Worm (Caenorhabditis elegans) whole organism, L3 larva: ENCODE measurements around the gene F56D5.6.
A peak's percentile ranks its signal among the peaks of the same experiment; 100 is the strongest.

Experiments
- ZK546.5 ChIP-seq: sonication (generic microtip); optimal IDR thresholded peaks from 2 replicates; lab custom pipeline; 2017; ENCODE audit warnings: missing biosample characterization, missing genetic modification characterization
- aly-2 ChIP-seq: fragments of 150-350 bp; optimal IDR thresholded peaks from 2 replicates; lab custom pipeline; 2014; ENCODE audit warnings: missing biosample characterization, missing genetic modification characterization
- ceh-16 ChIP-seq: sonication (generic microtip); optimal IDR thresholded peaks from 2 replicates; lab custom pipeline; 2017; ENCODE audit warnings: missing biosample characterization, missing genetic modification characterization
- ceh-82 ChIP-seq: fragments of 150-350 bp; optimal IDR thresholded peaks from 2 replicates; lab custom pipeline; 2014; ENCODE audit warnings: missing biosample characterization, missing genetic modification characterization
- ceh-9 ChIP-seq: sonication (generic microtip); optimal IDR thresholded peaks from 2 replicates; lab custom pipeline; 2018; ENCODE audit warnings: missing biosample characterization, missing genetic modification characterization
- daf-12 ChIP-seq: fragments of 150-350 bp; optimal IDR thresholded peaks from 2 replicates; lab custom pipeline; 2014; ENCODE audit warnings: missing biosample characterization, missing genetic modification reagents, missing genetic modification characterization
- egl-27 ChIP-seq: sonication (generic microtip); optimal IDR thresholded peaks from 4 replicates; lab custom pipeline; 2017; ENCODE audit warnings: missing biosample characterization, missing genetic modification reagents, missing genetic modification characterization
- egl-5 ChIP-seq: fragments of 150-350 bp; optimal IDR thresholded peaks from 2 replicates; lab custom pipeline; 2017; ENCODE audit warnings: missing biosample characterization, missing genetic modification reagents, missing genetic modification characterization, inconsistent platforms
- elt-1 ChIP-seq: fragments of 150-350 bp; optimal IDR thresholded peaks from 2 replicates; lab custom pipeline; 2014; ENCODE audit warnings: missing biosample characterization, missing genetic modification characterization
- elt-2 ChIP-seq: sonication (generic microtip); optimal IDR thresholded peaks from 2 replicates; lab custom pipeline; 2016; ENCODE audit warnings: missing genetic modification reagents, mild to moderate bottlenecking, missing genetic modification characterization, missing compliant biosample characterization
- elt-3 ChIP-seq, 3 experiments: fragments of 150-350 bp in 1 of 3; sonication (generic microtip) in 2 of 3; optimal IDR thresholded peaks; 2 replicates in 2 of 3; 4 replicates in 1 of 3; lab custom pipeline; 2014 to 2017; ENCODE audit warnings: missing biosample characterization in 3 of 3, missing genetic modification characterization in 3 of 3
- eor-1 ChIP-seq, 2 experiments: fragments of 150-350 bp; optimal IDR thresholded peaks; 2 replicates each; lab custom pipeline; 2014 to 2018; ENCODE audit warnings: missing biosample characterization in 2 of 2, missing genetic modification characterization in 2 of 2
- fkh-2 ChIP-seq: fragments of 150-350 bp; optimal IDR thresholded peaks from 2 replicates; lab custom pipeline; 2014; ENCODE audit warnings: missing biosample characterization, missing genetic modification reagents, missing genetic modification characterization
- fos-1 ChIP-seq: fragments of 150-350 bp; optimal IDR thresholded peaks from 2 replicates; lab custom pipeline; 2014; ENCODE audit warnings: missing biosample characterization, missing genetic modification characterization
- hmg-11 ChIP-seq: sonication (generic microtip); optimal IDR thresholded peaks from 2 replicates; lab custom pipeline; 2016; ENCODE audit warnings: missing genetic modification characterization, missing compliant biosample characterization
- jun-1 ChIP-seq: fragments of 150-350 bp; optimal IDR thresholded peaks from 2 replicates; lab custom pipeline; 2014; ENCODE audit warnings: missing biosample characterization, missing genetic modification reagents, missing genetic modification characterization
- lin-39 ChIP-seq: fragments of 150-350 bp; optimal IDR thresholded peaks from 2 replicates; lab custom pipeline; 2018; ENCODE audit warnings: missing biosample characterization, missing genetic modification reagents, missing genetic modification characterization
- lsy-12 ChIP-seq: sonication (generic microtip); optimal IDR thresholded peaks from 2 replicates; lab custom pipeline; 2016; ENCODE audit warnings: mild to moderate bottlenecking, missing genetic modification characterization, missing compliant biosample characterization
- mdl-1 ChIP-seq: fragments of 150-350 bp; optimal IDR thresholded peaks from 2 replicates; lab custom pipeline; 2014; ENCODE audit warnings: missing biosample characterization, missing genetic modification characterization
- nfya-1 ChIP-seq: sonication (generic microtip); optimal IDR thresholded peaks from 2 replicates; lab custom pipeline; 2017; ENCODE audit warnings: missing genetic modification characterization, mild to moderate bottlenecking, missing compliant biosample characterization, antibody characterized with exemption, moderate library complexity; ENCODE audit not compliant: insufficient read depth
- nhr-11 ChIP-seq: fragments of 150-350 bp; optimal IDR thresholded peaks from 2 replicates; lab custom pipeline; 2014; ENCODE audit warnings: missing biosample characterization, missing genetic modification characterization
- nhr-12 ChIP-seq: fragments of 150-350 bp; optimal IDR thresholded peaks from 2 replicates; lab custom pipeline; 2014; ENCODE audit warnings: missing biosample characterization, missing genetic modification characterization
- nhr-23 ChIP-seq: fragments of 150-350 bp; optimal IDR thresholded peaks from 2 replicates; lab custom pipeline; 2014; ENCODE audit warnings: missing biosample characterization, missing genetic modification reagents, missing genetic modification characterization
- nhr-237 ChIP-seq: fragments of 150-350 bp; optimal IDR thresholded peaks from 2 replicates; lab custom pipeline; 2014; ENCODE audit warnings: missing biosample characterization, missing genetic modification characterization
- nhr-25 ChIP-seq: sonication (generic microtip); optimal IDR thresholded peaks from 2 replicates; lab custom pipeline; 2017; ENCODE audit warnings: missing biosample characterization, missing genetic modification characterization
- nhr-28 ChIP-seq: fragments of 150-350 bp; optimal IDR thresholded peaks from 2 replicates; lab custom pipeline; 2014; ENCODE audit warnings: missing biosample characterization, missing genetic modification characterization
- nhr-43 ChIP-seq: sonication (generic microtip); optimal IDR thresholded peaks from 2 replicates; lab custom pipeline; 2016; ENCODE audit warnings: mild to moderate bottlenecking, missing genetic modification characterization, missing compliant biosample characterization; ENCODE audit not compliant: poor library complexity, severe bottlenecking
- nhr-67 ChIP-seq: fragments of 150-350 bp; optimal IDR thresholded peaks from 2 replicates; lab custom pipeline; 2014; ENCODE audit warnings: missing biosample characterization, missing genetic modification characterization
- nhr-76 ChIP-seq: fragments of 150-350 bp; sonication (generic microtip); optimal IDR thresholded peaks from 5 replicates; lab custom pipeline; 2014; ENCODE audit warnings: missing biosample characterization, missing genetic modification characterization
- nhr-77 ChIP-seq: fragments of 150-350 bp; optimal IDR thresholded peaks from 2 replicates; lab custom pipeline; 2014; ENCODE audit warnings: missing biosample characterization, missing genetic modification characterization
- pha-4 ChIP-seq: fragments of 150-350 bp; optimal IDR thresholded peaks from 2 replicates; lab custom pipeline; 2014; ENCODE audit warnings: missing biosample characterization, missing genetic modification reagents, missing genetic modification characterization
- pqm-1 ChIP-seq: fragments of 150-350 bp; optimal IDR thresholded peaks from 2 replicates; lab custom pipeline; 2017; ENCODE audit warnings: missing biosample characterization, missing genetic modification characterization, inconsistent platforms
- sea-2 ChIP-seq: fragments of 150-350 bp; sonication (generic microtip); optimal IDR thresholded peaks from 4 replicates; lab custom pipeline; 2014; ENCODE audit warnings: missing biosample characterization, missing genetic modification reagents, missing genetic modification characterization
- skn-1 ChIP-seq: fragments of 150-350 bp; optimal IDR thresholded peaks from 2 replicates; lab custom pipeline; 2014; ENCODE audit warnings: missing biosample characterization, missing genetic modification characterization
- snpc-4 ChIP-seq: fragments of 150-350 bp; optimal IDR thresholded peaks from 2 replicates; lab custom pipeline; 2014; ENCODE audit warnings: missing biosample characterization, missing genetic modification characterization
- tbx-2 ChIP-seq: sonication (generic microtip); optimal IDR thresholded peaks from 2 replicates; lab custom pipeline; 2016; ENCODE audit warnings: mild to moderate bottlenecking, missing genetic modification characterization, missing compliant biosample characterization
- unc-62 ChIP-seq: fragments of 150-350 bp; sonication (generic microtip); optimal IDR thresholded peaks from 4 replicates; lab custom pipeline; 2014; ENCODE audit warnings: missing biosample characterization, missing genetic modification reagents, missing genetic modification characterization
- zag-1 ChIP-seq: fragments of 150-350 bp; optimal IDR thresholded peaks from 2 replicates; lab custom pipeline; 2014; ENCODE audit warnings: missing biosample characterization, missing genetic modification characterization
- ztf-4 ChIP-seq: fragments of 150-350 bp; optimal IDR thresholded peaks from 2 replicates; lab custom pipeline; 2014; ENCODE audit warnings: missing biosample characterization, missing genetic modification characterization

The F56D5.6 gene

DNA sequence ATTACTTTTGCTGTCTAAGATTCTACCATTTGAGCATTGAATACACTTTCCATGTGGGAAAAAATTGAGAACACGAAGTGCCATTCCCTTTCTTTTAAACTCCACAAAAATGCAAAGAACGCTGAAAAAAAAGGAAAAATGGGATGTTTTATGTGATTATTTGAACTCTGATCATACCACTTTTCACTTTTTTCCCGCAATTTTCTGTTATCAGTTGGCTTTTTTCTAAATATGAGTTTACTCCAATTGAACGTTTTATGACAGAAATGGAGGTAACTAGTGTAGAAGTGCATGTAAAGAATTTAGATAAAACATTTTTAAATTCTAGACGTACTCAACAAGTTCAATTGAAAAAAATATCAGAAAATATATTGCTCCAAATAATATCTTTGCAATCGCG is 39.7 kb downstream of the F56D5.6 start:
- TF ChIP-seq pha-4 (tag; lab: Kevin White, UChicago) (peak; percentile 20), pqm-1 (tag; lab: Kevin White, UChicago) (peak; percentile 28), elt-2 (tag; lab: Kevin White, UChicago) (peak; percentile 79), nhr-76 (no peak), nhr-12 (tag; lab: Kevin White, UChicago) (no peak), egl-5 (tag; lab: Kevin White, UChicago) (no peak)

DNA sequence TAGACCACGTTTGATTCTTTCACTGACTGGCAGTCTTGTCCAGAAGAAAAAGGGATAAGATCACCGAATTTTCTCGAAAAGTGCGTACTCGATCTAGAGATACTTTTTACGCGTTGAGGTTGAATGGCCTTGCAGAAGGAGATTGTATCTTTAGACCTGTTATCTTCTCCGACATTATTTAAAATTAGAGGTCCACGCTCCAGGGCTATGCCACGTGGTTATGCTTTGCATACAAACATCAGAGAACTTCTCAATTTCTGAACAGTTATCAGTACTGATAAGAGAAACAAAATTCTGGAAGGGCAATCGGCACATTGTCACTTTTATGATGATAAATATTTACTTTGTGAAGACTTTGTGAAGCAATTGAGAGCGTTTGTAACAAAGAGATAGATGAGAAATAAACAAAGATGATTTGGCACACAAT is 40.4 kb downstream of the F56D5.6 start:
- TF ChIP-seq fos-1 (peak; percentile 58), elt-2 (tag; lab: Kevin White, UChicago) (peak; percentile 97), skn-1 (tag; lab: Kevin White, UChicago) (peak; percentile 86), daf-12 (no peak), nhr-23 (tag; lab: Kevin White, UChicago) (peak; percentile 88), pqm-1 (tag; lab: Kevin White, UChicago) (peak; percentile 96), ztf-4 (tag; lab: Kevin White, UChicago) (peak; percentile 30), nhr-237 (tag; lab: Kevin White, UChicago) (no peak), zag-1 (no peak), snpc-4 (tag; lab: Kevin White, UChicago) (peak; percentile 13), pha-4 (tag; lab: Kevin White, UChicago) (peak; percentile 99), nhr-43 (peak; percentile 53), elt-3 (tag; optimal IDR thresholded peaks at IDR 0.05; lab: Kevin White, UChicago) (peak in 2 of 3 experiments; percentile 22 to 50), elt-1 (tag; lab: Kevin White, UChicago) (peak; percentile 71), tbx-2 (tag; lab: Kevin White, UChicago) (peak; percentile 9), fkh-2 (tag; lab: Kevin White, UChicago) (no peak), nhr-25 (tag; lab: Kevin White, UChicago) (peak; percentile 88), nhr-28 (no peak), mdl-1 (tag; lab: Kevin White, UChicago) (peak; percentile 35), ceh-16 (tag; lab: Kevin White, UChicago) (no peak), nhr-11 (tag; lab: Kevin White, UChicago) (no peak), lsy-12 (tag; lab: Kevin White, UChicago) (peak; percentile 67), jun-1 (tag; lab: Kevin White, UChicago) (peak; percentile 64), nfya-1 (peak; percentile 23), nhr-77 (tag; lab: Kevin White, UChicago) (no peak)

DNA sequence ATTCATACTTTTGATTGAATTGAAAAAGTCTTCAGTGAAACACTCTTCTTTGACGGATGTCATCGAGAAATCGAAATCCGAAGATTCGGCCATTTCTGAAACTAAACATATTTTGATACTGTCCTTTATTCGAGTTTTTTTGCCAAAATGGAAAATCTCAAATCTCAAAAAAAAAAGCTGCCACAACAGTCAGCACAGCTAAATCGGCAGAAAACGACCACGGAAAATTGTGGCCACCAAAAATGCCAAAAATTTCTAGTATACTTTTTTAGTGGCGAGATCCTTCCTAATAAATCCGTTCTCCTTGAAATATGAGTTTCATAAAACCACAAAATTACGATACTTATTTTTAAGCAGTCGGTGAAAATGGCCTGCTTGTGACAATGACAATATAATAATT is 42.2 kb downstream of the F56D5.6 start, which contains the start of gene F38E11.9:
F38E11.9 (minus strand) TSS at position 101 of the 400 bp plus-strand sequence.
- TF ChIP-seq ZK546.5 (tag; lab: Kevin White, UChicago) (no peak), nhr-25 (tag; lab: Kevin White, UChicago) (no peak), nhr-12 (tag; lab: Kevin White, UChicago) (no peak), sea-2 (no peak), tbx-2 (tag; lab: Kevin White, UChicago) (no peak), pha-4 (tag; lab: Kevin White, UChicago) (no peak), hmg-11 (tag; lab: Kevin White, UChicago) (no peak), fkh-2 (tag; lab: Kevin White, UChicago) (no peak), elt-2 (tag; lab: Kevin White, UChicago) (no peak), elt-3 (tag; optimal IDR thresholded peaks at IDR 0.05; lab: Kevin White, UChicago) (no peak), unc-62 (GFP tag; lab: Kevin White, UChicago) (no peak), nhr-23 (tag; lab: Kevin White, UChicago) (no peak), lin-39 (no peak), egl-27 (tag; lab: Kevin White, UChicago) (no peak), ceh-82 (tag; lab: Kevin White, UChicago) (no peak), pqm-1 (tag; lab: Kevin White, UChicago) (no peak), nhr-28 (no peak)

DNA sequence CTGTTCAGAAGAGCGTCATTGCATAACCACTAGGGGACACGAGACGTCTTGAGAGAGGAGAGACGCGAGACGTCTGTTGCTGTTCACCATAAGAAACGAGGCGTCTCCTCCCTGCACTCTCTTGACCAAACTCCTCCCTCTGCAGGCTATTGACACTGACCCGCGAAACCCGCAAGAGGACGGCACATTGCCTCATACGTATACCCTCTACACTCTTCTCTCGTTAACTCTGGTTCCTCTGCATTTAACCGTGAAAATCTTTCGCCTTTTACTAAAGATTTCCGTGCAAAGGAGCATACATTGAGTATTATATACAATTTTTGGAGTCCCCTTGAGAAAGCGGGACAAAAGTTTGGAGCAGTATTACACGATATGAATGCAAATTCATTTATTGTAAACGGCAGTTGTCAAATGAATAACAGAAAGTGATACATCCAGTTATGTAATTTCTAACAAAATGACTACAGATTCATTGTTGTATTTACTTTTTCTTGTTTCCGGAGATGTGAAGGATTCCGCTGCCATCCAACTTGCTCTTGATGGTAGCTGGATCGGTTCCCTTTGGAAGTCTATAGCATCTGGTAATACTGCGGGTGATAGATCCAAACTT is 42.8 kb downstream of the F56D5.6 start:
- TF ChIP-seq lin-39: peak; percentile 93
- TF ChIP-seq fos-1: peak; percentile 83
- peak; percentile 91 for TF ChIP-seq jun-1 (tag; lab: Kevin White, UChicago)
- peak; percentile 95 for TF ChIP-seq hmg-11 (tag; lab: Kevin White, UChicago)
- TF ChIP-seq nhr-77 (tag; lab: Kevin White, UChicago): peak; percentile 84
- peak; percentile 66 for TF ChIP-seq fkh-2 (tag; lab: Kevin White, UChicago)
- TF ChIP-seq elt-1 (tag; lab: Kevin White, UChicago): peak; percentile 52
- peak; percentile 54 for TF ChIP-seq skn-1 (tag; lab: Kevin White, UChicago)
- TF ChIP-seq daf-12: no peak
- peak; percentile 63 for TF ChIP-seq mdl-1 (tag; lab: Kevin White, UChicago)
- TF ChIP-seq aly-2 (tag; lab: Kevin White, UChicago): peak; percentile 68
- TF ChIP-seq snpc-4 (tag; lab: Kevin White, UChicago): peak; percentile 100
- TF ChIP-seq nhr-67 (tag; lab: Kevin White, UChicago): no peak
- TF ChIP-seq nhr-28: peak; percentile 2
- peak; percentile 81 for TF ChIP-seq ceh-82 (tag; lab: Kevin White, UChicago)
- peak in 2 of 3 experiments; percentile 6 to 64 for TF ChIP-seq elt-3 (tag; optimal IDR thresholded peaks at IDR 0.05; lab: Kevin White, UChicago)
- TF ChIP-seq nhr-12 (tag; lab: Kevin White, UChicago): no peak
- TF ChIP-seq sea-2: no peak
- TF ChIP-seq pqm-1 (tag; lab: Kevin White, UChicago): peak; percentile 93
- peak; percentile 91 for TF ChIP-seq nhr-23 (tag; lab: Kevin White, UChicago)
- no peak for TF ChIP-seq eor-1 (tag; optimal IDR thresholded peaks at IDR 0.05; lab: Kevin White, UChicago)
- TF ChIP-seq egl-27 (tag; lab: Kevin White, UChicago): peak; percentile 82
- peak; percentile 89 for TF ChIP-seq nhr-43
- peak; percentile 45 for TF ChIP-seq unc-62 (GFP tag; lab: Kevin White, UChicago)
- TF ChIP-seq nfya-1: peak; percentile 94
- TF ChIP-seq ceh-9 (tag; lab: Kevin White, UChicago): no peak
- TF ChIP-seq nhr-11 (tag; lab: Kevin White, UChicago): peak; percentile 9
- TF ChIP-seq lsy-12 (tag; lab: Kevin White, UChicago): peak; percentile 91
- no peak for TF ChIP-seq nhr-237 (tag; lab: Kevin White, UChicago)
